Worm (Caenorhabditis elegans): ENCODE results near the gene srw-34.

DNA sequence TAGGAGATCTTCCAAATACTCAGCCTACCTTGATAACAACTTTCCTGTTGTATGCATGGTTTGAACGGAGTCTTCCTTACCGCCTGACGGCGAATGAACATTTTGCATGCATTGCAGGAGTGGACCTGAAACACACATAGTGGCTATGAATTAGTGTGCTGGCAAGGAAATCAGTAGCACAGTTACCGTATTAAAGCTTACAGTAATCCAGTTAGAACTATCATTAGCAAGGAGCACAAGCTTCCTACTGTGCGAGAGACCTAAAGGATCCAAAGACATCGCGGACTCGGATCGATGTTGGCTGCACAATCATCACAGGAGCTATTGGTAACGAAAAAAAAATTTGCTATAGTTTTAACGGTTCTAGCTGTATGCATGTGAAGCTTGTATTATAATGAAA lies 48.6 kb upstream of the srw-34 start, which contains the start of gene nhr-233:
- TF ChIP-seq ztf-11 (tag; optimal IDR thresholded peaks at IDR 0.05) (no peak), hlh-30 (tag; optimal IDR thresholded peaks at IDR 0.05; ENCODE audit: insufficient read depth) (no peak), hmg-1.1 (GFP tag; IDR thresholded peaks at IDR 0.05) (no peak), lsy-2 (tag; optimal IDR thresholded peaks at IDR 0.05) (no peak), nhr-111 (GFP tag; optimal IDR thresholded peaks at IDR 0.05) (no peak), unc-62 (GFP tag; optimal IDR thresholded peaks at IDR 0.05 in 1 of 2) (peak in 1 of 2 experiments; percentile 19), unc-62 (tag; optimal IDR thresholded peaks at IDR 0.05) (no peak), egl-27 (tag; optimal IDR thresholded peaks at IDR 0.05) (no peak), lir-3 (tag; optimal IDR thresholded peaks at IDR 0.05) (no peak), lin-38 (GFP tag; IDR thresholded peaks at IDR 0.05) (no peak), jun-1 (tag; optimal IDR thresholded peaks at IDR 0.05) (no peak), skn-1 (tag; optimal IDR thresholded peaks at IDR 0.05) (no peak)

All from whole organism, L4 larva.